Fruit fly (Drosophila melanogaster): ENCODE measurements around the gene CG14933.

The CG14933 gene

dm6 chr2L:11807697-11808226 is 34.9 kb upstream of the CG14933 start (continued):
- TF ChIP-seq psq (GFP tag; optimal IDR thresholded peaks at IDR 0.05) (peak; percentile 96), CG6854 (GFP tag; optimal IDR thresholded peaks at IDR 0.05) (no peak), Jarid2 (GFP tag; optimal IDR thresholded peaks at IDR 0.05) (peak; percentile 87), Usf (GFP tag; optimal IDR thresholded peaks at IDR 0.05) (no peak), GATAe (GFP tag; conservative IDR thresholded peaks at IDR 0.05) (no peak), cad (GFP tag; optimal IDR thresholded peaks at IDR 0.05) (no peak), gcm (GFP tag; optimal IDR thresholded peaks at IDR 0.05) (peak; percentile 25), Side (GFP tag; optimal IDR thresholded peaks at IDR 0.05) (peak; percentile 34), CG9797 (GFP tag; optimal IDR thresholded peaks at IDR 0.05) (no peak), CG17385 (GFP tag; optimal IDR thresholded peaks at IDR 0.05) (peak; percentile 27), Hmr (GFP tag; optimal IDR thresholded peaks at IDR 0.05) (peak; percentile 57), CG4730 (GFP tag; IDR thresholded peaks at IDR 0.05) (no peak), CG32767 (GFP tag; IDR thresholded peaks at IDR 0.05) (0 out of 2 replicates have a peak, but pooled peaks have one; percentile 30), oc (tag; optimal IDR thresholded peaks at IDR 0.05) (no peak), unc-4 (GFP tag; IDR thresholded peaks at IDR 0.05; ENCODE audit: partially characterized antibody) (peak; percentile 23), esg (GFP tag; conservative IDR thresholded peaks at IDR 0.05) (no peak), bab2 (GFP tag; optimal IDR thresholded peaks at IDR 0.05) (no peak), slp2 (GFP tag; optimal IDR thresholded peaks at IDR 0.05) (no peak), Atf3 (GFP tag; optimal IDR thresholded peaks at IDR 0.05) (no peak), CG18764 (GFP tag; optimal IDR thresholded peaks at IDR 0.05) (no peak), CG4328 (GFP tag; optimal IDR thresholded peaks at IDR 0.05) (no peak), sd (tag; optimal IDR thresholded peaks at IDR 0.05) (peak; percentile 84), CG15269 (tag; optimal IDR thresholded peaks at IDR 0.05) (no peak), bigmax (GFP tag; optimal IDR thresholded peaks at IDR 0.05) (no peak), tna (GFP tag; IDR thresholded peaks at IDR 0.05; ENCODE audit: partially characterized antibody) (no peak), chinmo (GFP tag; IDR thresholded peaks at IDR 0.05; ENCODE audit: partially characterized antibody) (peak; percentile 98), CG12155 (GFP tag; optimal IDR thresholded peaks at IDR 0.05) (peak; percentile 16), Sry-β (GFP tag; optimal IDR thresholded peaks at IDR 0.05) (no peak), sob (GFP tag; IDR thresholded peaks at IDR 0.05) (no peak; the same call in 1 of the 2 replicates), ato (GFP tag; IDR thresholded peaks at IDR 0.05; ENCODE audit: partially characterized antibody) (peak; percentile 55; the same call in 1 of the 2 replicates), CG18599 (GFP tag; optimal IDR thresholded peaks at IDR 0.05) (peak; percentile 62), Spps (tag; optimal IDR thresholded peaks at IDR 0.05) (no peak), slou (GFP tag; optimal IDR thresholded peaks at IDR 0.05) (no peak), CG16779 (GFP tag; IDR thresholded peaks at IDR 0.05) (peak; percentile 85), Fer3 (tag; optimal IDR thresholded peaks at IDR 0.05) (no peak), fd64A (GFP tag; optimal IDR thresholded peaks at IDR 0.05) (no peak), MBD-R2 (GFP tag; IDR thresholded peaks at IDR 0.05) (peak; percentile 31; the same call in 1 of the 2 replicates), pb (GFP tag; optimal IDR thresholded peaks at IDR 0.05) (peak; percentile 53), CG2678 (tag; optimal IDR thresholded peaks at IDR 0.05) (no peak), C15 (GFP tag; IDR thresholded peaks at IDR 0.05) (no peak), CoRest (tag; optimal IDR thresholded peaks at IDR 0.05) (no peak), CG17568 (GFP tag; optimal IDR thresholded peaks at IDR 0.05) (no peak), ase (GFP tag; IDR thresholded peaks at IDR 0.05) (no peak), Fer2 (tag; optimal IDR thresholded peaks at IDR 0.05) (no peak), CG1602 (GFP tag; optimal IDR thresholded peaks at IDR 0.05) (no peak), shn (GFP tag; optimal IDR thresholded peaks at IDR 0.05) (peak; percentile 18), ara (GFP tag; IDR thresholded peaks at IDR 0.05) (0 out of 2 replicates have a peak, but pooled peaks have one; percentile 42), CG12769 (tag; optimal IDR thresholded peaks at IDR 0.05) (peak; percentile 88), tx (GFP tag; optimal IDR thresholded peaks at IDR 0.05) (no peak), CG32772 (GFP tag; IDR thresholded peaks at IDR 0.05) (no peak)
